Worm (Caenorhabditis elegans): ENCODE results near the gene cdd-2.

cdd-2 gene

DNA sequence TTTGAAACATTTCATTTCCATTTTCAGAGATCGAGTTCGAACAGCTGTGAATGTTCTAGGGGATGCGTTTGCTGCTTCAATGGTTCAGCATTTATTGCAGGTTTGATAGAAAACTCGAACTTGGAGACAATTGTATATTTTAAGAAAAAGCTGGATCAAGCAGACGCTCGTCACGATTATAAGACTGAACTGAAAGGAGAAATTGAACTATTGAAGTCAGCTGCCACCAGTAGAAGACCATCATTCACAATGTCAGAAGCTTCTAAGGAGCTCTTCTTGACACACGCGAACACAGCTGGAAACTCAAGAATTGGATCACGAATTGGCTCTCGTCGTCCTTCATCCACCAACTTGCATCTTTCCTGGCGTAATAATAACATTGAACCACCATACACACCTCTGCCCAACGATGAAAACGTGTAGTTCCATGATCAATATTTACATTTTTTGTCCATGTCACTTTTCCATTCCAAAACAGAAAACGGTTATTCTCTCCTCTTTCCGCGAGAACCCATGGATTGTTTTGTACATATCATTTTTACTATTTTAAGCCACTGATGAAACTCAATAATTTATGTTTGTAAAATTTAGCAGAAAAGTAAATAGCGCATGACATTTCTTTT, 41.7 kb downstream of the cdd-2 start (continued):
- TF ChIP-seq B0261.1 (tag; optimal IDR thresholded peaks at IDR 0.05) = no peak
- TF ChIP-seq madf-6 (GFP tag; IDR thresholded peaks at IDR 0.05) = peak; percentile 48
- TF ChIP-seq unc-130 (GFP tag; optimal IDR thresholded peaks at IDR 0.05) = peak; percentile 20
- TF ChIP-seq F49E8.2 (tag; optimal IDR thresholded peaks at IDR 0.05; ENCODE audit: insufficient read depth) = peak; percentile 59
- 0 out of 2 replicates have a peak, but pooled peaks have one; percentile 40 for TF ChIP-seq F39B2.1 (GFP tag; IDR thresholded peaks at IDR 0.05)
- no peak for TF ChIP-seq ccch-3 (GFP tag; optimal IDR thresholded peaks at IDR 0.05)
- TF ChIP-seq tbx-9 (tag; optimal IDR thresholded peaks at IDR 0.05; ENCODE audit: borderline replicate concordance) = no peak
- TF ChIP-seq cebp-2 (GFP tag; IDR thresholded peaks at IDR 0.05) = peak; percentile 79; the same call in 1 of the 2 replicates
- TF ChIP-seq rcor-1 (GFP tag; IDR thresholded peaks at IDR 0.05) = peak; percentile 24
- TF ChIP-seq C06A6.2 (GFP tag; conservative IDR thresholded peaks at IDR 0.05) = peak; percentile 48; the same call in 1 of the 2 replicates
- TF ChIP-seq mcd-1 (GFP tag; IDR thresholded peaks at IDR 0.05) = no peak; the same call in none of the 2 replicates
- TF ChIP-seq athp-1 (tag; optimal IDR thresholded peaks at IDR 0.05) = peak; percentile 52
- TF ChIP-seq attf-6 (GFP tag; IDR thresholded peaks at IDR 0.05) = peak; percentile 50
- 0 out of 2 replicates have a peak, but pooled peaks have one; percentile 46 for TF ChIP-seq Y79H2A.3 (GFP tag; conservative IDR thresholded peaks at IDR 0.05)
- TF ChIP-seq nfya-1 (tag; optimal IDR thresholded peaks at IDR 0.05; ENCODE audit: borderline replicate concordance, insufficient read depth) = no peak
- TF ChIP-seq xnd-1 (tag; optimal IDR thresholded peaks at IDR 0.05) = no peak
- TF ChIP-seq egl-44 (GFP tag; IDR thresholded peaks at IDR 0.05) = no peak
- no peak for TF ChIP-seq lsy-27 (tag; optimal IDR thresholded peaks at IDR 0.05; ENCODE audit: borderline replicate concordance, insufficient read depth)
- TF ChIP-seq ceh-100 (GFP tag; IDR thresholded peaks at IDR 0.05) = no peak
- no peak for TF ChIP-seq ceh-40 (GFP tag; IDR thresholded peaks at IDR 0.05)
- TF ChIP-seq F57A8.1 (GFP tag; optimal IDR thresholded peaks at IDR 0.05) = no peak
- peak; percentile 39 for TF ChIP-seq mxl-1 (tag; optimal IDR thresholded peaks at IDR 0.05)
- no peak for TF ChIP-seq snpc-4 (GFP tag; optimal IDR thresholded peaks at IDR 0.05)
- TF ChIP-seq snpc-4 (tag; optimal IDR thresholded peaks at IDR 0.05) = peak in 2 of 4 experiments; percentile 35 to 47
- no peak for TF ChIP-seq madf-8 (GFP tag; conservative IDR thresholded peaks at IDR 0.05)
- TF ChIP-seq ceh-79 (tag; optimal IDR thresholded peaks at IDR 0.05) = no peak
- peak; percentile 78 for TF ChIP-seq snpc-1.3 (tag; optimal IDR thresholded peaks at IDR 0.05; ENCODE audit: insufficient read depth)
- TF ChIP-seq Y67H2A.10 (GFP tag; conservative IDR thresholded peaks at IDR 0.05) = no peak
- no peak for TF ChIP-seq nhr-120 (GFP tag; IDR thresholded peaks at IDR 0.05)
- TF ChIP-seq nfyb-1 (GFP tag; IDR thresholded peaks at IDR 0.05) = 0 out of 2 replicates have a peak, but pooled peaks have one; percentile 42
- TF ChIP-seq efl-1 (GFP tag; optimal IDR thresholded peaks at IDR 0.05) = no peak
- TF ChIP-seq lin-54 (GFP tag; optimal IDR thresholded peaks at IDR 0.05) = peak; percentile 49
- TF ChIP-seq let-526 (GFP tag; IDR thresholded peaks at IDR 0.05) = peak; percentile 19; the same call in 1 of the 2 replicates
- no peak for TF ChIP-seq egl-18 (GFP tag; IDR thresholded peaks at IDR 0.05)
- TF ChIP-seq K11D2.4 (GFP tag; IDR thresholded peaks at IDR 0.05) = no peak
- peak; percentile 64 for TF ChIP-seq snpc-3.4 (tag; optimal IDR thresholded peaks at IDR 0.05)
- TF ChIP-seq let-607 (tag; optimal IDR thresholded peaks at IDR 0.05) = no peak
- TF ChIP-seq T26A5.8 (tag; optimal IDR thresholded peaks at IDR 0.05) = peak; percentile 68
- TF ChIP-seq F33H1.4 (GFP tag; IDR thresholded peaks at IDR 0.05) = peak; percentile 20; the same call in 1 of the 2 replicates
- peak; percentile 78 for TF ChIP-seq hrde-1 (tag; optimal IDR thresholded peaks at IDR 0.05; ENCODE audit: borderline replicate concordance)
- TF ChIP-seq ztf-25 (GFP tag; IDR thresholded peaks at IDR 0.05) = no peak
- TF ChIP-seq attf-5 (GFP tag; optimal IDR thresholded peaks at IDR 0.05) = peak; percentile 1
- no peak for TF ChIP-seq ets-4 (GFP tag; optimal IDR thresholded peaks at IDR 0.05)
- peak; percentile 25; the same call in 1 of the 2 replicates for TF ChIP-seq attf-3 (GFP tag; conservative IDR thresholded peaks at IDR 0.05)
- no peak for TF ChIP-seq C17E4.6 (GFP tag; IDR thresholded peaks at IDR 0.05)
- TF ChIP-seq fkh-3 (tag; optimal IDR thresholded peaks at IDR 0.05) = no peak
